Fruit fly (Drosophila melanogaster) whole organism, embryonic: Measurements from ENCODE around the gene Tom40.

ENCODE experiments used
- Ada2b ChIP-seq: fragments of 200-800 bp; sonication (Bioruptor generic); IDR thresholded peaks from 2 replicates; pipeline ENCODE4 v1.3.6; 2022; ENCODE audit warnings: missing biosample characterization, missing genetic modification characterization
- Antp ChIP-seq: fragments of 200-800 bp; sonication (Bioruptor generic); optimal IDR thresholded peaks from 3 replicates; lab custom pipeline; 2016; ENCODE audit warnings: missing biosample characterization, missing genetic modification characterization
- Awh ChIP-seq: fragments of 200-800 bp; sonication (Bioruptor generic); IDR thresholded peaks from 2 replicates; pipeline ENCODE4, ENCODE4 v1.3.6; 2022; ENCODE audit warnings: missing biosample characterization, missing genetic modification characterization
- Bdp1 ChIP-seq: fragments of 200-800 bp; sonication (Bioruptor generic); optimal IDR thresholded peaks from 3 replicates; lab custom pipeline; 2016; ENCODE audit warnings: missing biosample characterization, missing genetic modification characterization
- BtbVII ChIP-seq: fragments of 200-800 bp; sonication (Bioruptor generic); optimal IDR thresholded peaks from 3 replicates; lab custom pipeline; 2017; ENCODE audit warnings: missing biosample characterization, mild to moderate bottlenecking, missing genetic modification characterization
- CG10431 ChIP-seq: fragments of 200-800 bp; sonication (Bioruptor generic); optimal IDR thresholded peaks from 3 replicates; lab custom pipeline; 2018; ENCODE audit warnings: missing biosample characterization, mild to moderate bottlenecking, missing genetic modification characterization
- CG12071 ChIP-seq: fragments of 200-800 bp; sonication (Bioruptor generic); optimal IDR thresholded peaks from 3 replicates; lab custom pipeline; 2018; ENCODE audit warnings: missing biosample characterization, mild to moderate bottlenecking, missing genetic modification characterization
- CG12769 ChIP-seq: fragments of 200-800 bp; sonication (Bioruptor generic); optimal IDR thresholded peaks from 2 replicates; lab custom pipeline; 2019; ENCODE audit warnings: missing biosample characterization, mild to moderate bottlenecking, missing genetic modification characterization, moderate library complexity
- CG13123 ChIP-seq: fragments of 200-800 bp; sonication (Bioruptor generic); optimal IDR thresholded peaks from 2 replicates; lab custom pipeline; 2016; ENCODE audit warnings: missing biosample characterization, missing genetic modification characterization
- CG14014 ChIP-seq: fragments of 200-800 bp; sonication (Bioruptor generic); IDR thresholded peaks from 2 replicates; pipeline ENCODE4 v1.3.6; 2022; ENCODE audit warnings: missing biosample characterization, missing genetic modification characterization
- CG15269 ChIP-seq: fragments of 200-800 bp; sonication (Bioruptor generic); optimal IDR thresholded peaks from 2 replicates; lab custom pipeline; 2018; ENCODE audit warnings: missing biosample characterization, mild to moderate bottlenecking, missing genetic modification characterization, moderate library complexity
- CG15479 ChIP-seq: fragments of 200-800 bp; sonication (Bioruptor generic); optimal IDR thresholded peaks from 3 replicates; lab custom pipeline; 2019; ENCODE audit warnings: missing biosample characterization, mild to moderate bottlenecking, missing genetic modification characterization, moderate library complexity
- CG2202 ChIP-seq: fragments of 200-800 bp; sonication (Bioruptor generic); optimal IDR thresholded peaks from 2 replicates; lab custom pipeline; 2018; ENCODE audit warnings: missing biosample characterization, mild to moderate bottlenecking, missing genetic modification characterization
- CG2875 ChIP-seq: fragments of 200-800 bp; sonication (Bioruptor generic); optimal IDR thresholded peaks from 2 replicates; lab custom pipeline; 2017; ENCODE audit warnings: missing biosample characterization, mild to moderate bottlenecking, missing genetic modification characterization, missing genetic modification reagents
- CG31224 ChIP-seq: fragments of 200-800 bp; sonication (Bioruptor generic); IDR thresholded peaks from 2 replicates; pipeline ENCODE4 v1.3.6; 2022; ENCODE audit warnings: missing biosample characterization, missing genetic modification characterization
- CG31441 ChIP-seq: fragments of 200-800 bp; sonication (Bioruptor generic); IDR thresholded peaks from 2 replicates; pipeline ENCODE4 v1.3.6; 2022; ENCODE audit warnings: missing biosample characterization, missing genetic modification characterization
- CG4730 ChIP-seq: fragments of 200-800 bp; sonication (Bioruptor generic); IDR thresholded peaks from 2 replicates; pipeline ENCODE4 v1.3.6; 2022; ENCODE audit warnings: missing biosample characterization, missing genetic modification characterization
- CG6175 ChIP-seq: fragments of 200-800 bp; sonication (Bioruptor generic); IDR thresholded peaks from 3 replicates; pipeline ENCODE4 v1.3.6; 2022; ENCODE audit warnings: missing biosample characterization, missing genetic modification characterization
- CG7372 ChIP-seq: fragments of 200-800 bp; sonication (Bioruptor generic); IDR thresholded peaks from 2 replicates; pipeline ENCODE4 v1.3.6; 2022; ENCODE audit warnings: missing biosample characterization, missing genetic modification characterization
- CG7987 ChIP-seq: fragments of 200-800 bp; sonication (Bioruptor generic); optimal IDR thresholded peaks from 2 replicates; lab custom pipeline; 2018; ENCODE audit warnings: missing biosample characterization, mild to moderate bottlenecking, missing genetic modification characterization, moderate library complexity
- Deaf1 ChIP-seq: fragments of 200-800 bp; optimal IDR thresholded peaks from 3 replicates; lab custom pipeline; 2019; ENCODE audit warnings: missing biosample characterization, mild to moderate bottlenecking, missing genetic modification characterization, moderate library complexity
- Dfd ChIP-seq, 2 experiments: fragments of >200 bp; optimal IDR thresholded peaks; 2 replicates each; lab custom pipeline; 2017; ENCODE audit warnings: missing biosample characterization in 2 of 2, missing genetic modification characterization in 2 of 2
- Elba2 ChIP-seq: fragments of 200-800 bp; sonication (Bioruptor generic); optimal IDR thresholded peaks from 3 replicates; lab custom pipeline; 2016; ENCODE audit warnings: missing biosample characterization, missing genetic modification characterization
- Hmr ChIP-seq: fragments of 200-800 bp; sonication (Bioruptor generic); optimal IDR thresholded peaks from 3 replicates; lab custom pipeline; 2017; ENCODE audit warnings: mild to moderate bottlenecking, missing biosample characterization, missing genetic modification reagents, missing genetic modification characterization
- Hr3 ChIP-seq: fragments of 200-800 bp; sonication (Bioruptor generic); optimal IDR thresholded peaks from 3 replicates; lab custom pipeline; 2016; ENCODE audit warnings: missing biosample characterization, missing genetic modification characterization
- Optix ChIP-seq: fragments of 200-800 bp; sonication (Bioruptor generic); IDR thresholded peaks from 3 replicates; pipeline ENCODE4 v1.3.6; 2022; ENCODE audit warnings: missing biosample characterization, missing genetic modification characterization
- Pdp1 ChIP-seq, 2 experiments: fragments of 200-800 bp; sonication (Bioruptor generic); optimal IDR thresholded peaks; 3 replicates each; lab custom pipeline; 2016; ENCODE audit warnings: missing biosample characterization in 2 of 2, missing genetic modification characterization in 2 of 2, mild to moderate bottlenecking in 1 of 2, moderate library complexity in 1 of 2
- TFAM ChIP-seq: fragments of 200-800 bp; sonication (Bioruptor generic); optimal IDR thresholded peaks from 2 replicates; lab custom pipeline; 2017; ENCODE audit warnings: missing biosample characterization, missing genetic modification characterization, inconsistent platforms
- Trl ChIP-seq, 3 experiments: fragments of >200 bp in 2 of 3; fragments of 200-800 bp in 1 of 3; sonication (Bioruptor generic) in 1 of 3; optimal IDR thresholded peaks; 2 replicates in 1 of 3; 3 replicates in 2 of 3; lab custom pipeline; 2016 to 2017; ENCODE audit warnings: missing biosample characterization in 1 of 3, missing genetic modification characterization in 1 of 3
- Xbp1 ChIP-seq: fragments of 200-800 bp; sonication (Bioruptor generic); optimal IDR thresholded peaks from 3 replicates; lab custom pipeline; 2016; ENCODE audit warnings: missing biosample characterization, mild to moderate bottlenecking, missing genetic modification characterization
- ab ChIP-seq: fragments of 200-800 bp; sonication (Bioruptor generic); optimal IDR thresholded peaks from 2 replicates; lab custom pipeline; 2016; ENCODE audit warnings: missing biosample characterization, missing genetic modification characterization
- ac ChIP-seq: fragments of 200-800 bp; sonication (Bioruptor generic); optimal IDR thresholded peaks from 3 replicates; lab custom pipeline; 2017; ENCODE audit warnings: missing biosample characterization, mild to moderate bottlenecking, missing genetic modification characterization
- ato ChIP-seq: fragments of 200-800 bp; sonication (Bioruptor generic); IDR thresholded peaks from 2 replicates; pipeline ENCODE4 v1.3.6; 2022; ENCODE audit warnings: missing biosample characterization, missing genetic modification characterization; ENCODE audit not compliant: partially characterized antibody
- bowl ChIP-seq: fragments of 200-800 bp; sonication (Bioruptor generic); IDR thresholded peaks from 2 replicates; pipeline ENCODE4 v1.3.6; 2022; ENCODE audit warnings: missing biosample characterization, missing genetic modification characterization
- caup ChIP-seq: fragments of 200-800 bp; sonication (Bioruptor generic); optimal IDR thresholded peaks from 3 replicates; lab custom pipeline; 2017; ENCODE audit warnings: missing biosample characterization, mild to moderate bottlenecking, missing genetic modification characterization, moderate library complexity; ENCODE audit not compliant: severe bottlenecking
- dm ChIP-seq: fragments of 200-800 bp; sonication (Bioruptor generic); optimal IDR thresholded peaks from 3 replicates; lab custom pipeline; 2016; ENCODE audit warnings: missing biosample characterization, missing genetic modification characterization
- dpn ChIP-seq, 2 experiments: fragments of 200-800 bp; sonication (Bioruptor generic); optimal IDR thresholded peaks; 3 replicates each; lab custom pipeline; 2016; ENCODE audit warnings: missing biosample characterization in 2 of 2, missing genetic modification characterization in 2 of 2
- fd64A ChIP-seq: fragments of 200-800 bp; sonication (Bioruptor generic); optimal IDR thresholded peaks from 3 replicates; lab custom pipeline; 2018; ENCODE audit warnings: missing biosample characterization, mild to moderate bottlenecking, missing genetic modification characterization
- kah ChIP-seq: fragments of 200-800 bp; sonication (Bioruptor generic); optimal IDR thresholded peaks from 2 replicates; lab custom pipeline; 2018; ENCODE audit warnings: missing biosample characterization, mild to moderate bottlenecking, missing genetic modification characterization
- knrl ChIP-seq: fragments of 200-800 bp; sonication (Bioruptor generic); IDR thresholded peaks from 3 replicates; pipeline ENCODE4 v1.3.6; 2022; ENCODE audit warnings: missing biosample characterization, missing genetic modification characterization; ENCODE audit not compliant: partially characterized antibody
- lmd ChIP-seq: fragments of 200-800 bp; sonication (Bioruptor generic); IDR thresholded peaks from 2 replicates; pipeline ENCODE4 v1.3.6; 2022; ENCODE audit warnings: missing biosample characterization, missing genetic modification characterization
- mam ChIP-seq: fragments of 200-800 bp; sonication (Bioruptor generic); optimal IDR thresholded peaks from 3 replicates; lab custom pipeline; 2016; ENCODE audit warnings: missing biosample characterization, missing genetic modification characterization
- org-1 ChIP-seq: fragments of 200-800 bp; sonication (Bioruptor generic); optimal IDR thresholded peaks from 2 replicates; lab custom pipeline; 2017; ENCODE audit warnings: missing biosample characterization, missing genetic modification characterization
- p53 ChIP-seq: fragments of 200-800 bp; sonication (Bioruptor generic); optimal IDR thresholded peaks from 2 replicates; lab custom pipeline; 2016; ENCODE audit warnings: missing biosample characterization, missing genetic modification characterization
- sima ChIP-seq: fragments of 200-800 bp; sonication (Bioruptor generic); optimal IDR thresholded peaks from 2 replicates; lab custom pipeline; 2016; ENCODE audit warnings: missing biosample characterization, missing genetic modification characterization
- vnd ChIP-seq: fragments of 200-800 bp; sonication (Bioruptor generic); IDR thresholded peaks from 3 replicates; pipeline ENCODE4 v1.3.6; 2022; ENCODE audit warnings: missing biosample characterization, missing genetic modification characterization; ENCODE audit not compliant: partially characterized antibody
- wek ChIP-seq: fragments of 200-800 bp; sonication (Bioruptor generic); optimal IDR thresholded peaks from 3 replicates; lab custom pipeline; 2018; ENCODE audit warnings: missing biosample characterization, mild to moderate bottlenecking, missing genetic modification characterization, moderate library complexity
- yki ChIP-seq: fragments of >200 bp; optimal IDR thresholded peaks from 3 replicates; lab custom pipeline; 2018

Gene Tom40

DNA sequence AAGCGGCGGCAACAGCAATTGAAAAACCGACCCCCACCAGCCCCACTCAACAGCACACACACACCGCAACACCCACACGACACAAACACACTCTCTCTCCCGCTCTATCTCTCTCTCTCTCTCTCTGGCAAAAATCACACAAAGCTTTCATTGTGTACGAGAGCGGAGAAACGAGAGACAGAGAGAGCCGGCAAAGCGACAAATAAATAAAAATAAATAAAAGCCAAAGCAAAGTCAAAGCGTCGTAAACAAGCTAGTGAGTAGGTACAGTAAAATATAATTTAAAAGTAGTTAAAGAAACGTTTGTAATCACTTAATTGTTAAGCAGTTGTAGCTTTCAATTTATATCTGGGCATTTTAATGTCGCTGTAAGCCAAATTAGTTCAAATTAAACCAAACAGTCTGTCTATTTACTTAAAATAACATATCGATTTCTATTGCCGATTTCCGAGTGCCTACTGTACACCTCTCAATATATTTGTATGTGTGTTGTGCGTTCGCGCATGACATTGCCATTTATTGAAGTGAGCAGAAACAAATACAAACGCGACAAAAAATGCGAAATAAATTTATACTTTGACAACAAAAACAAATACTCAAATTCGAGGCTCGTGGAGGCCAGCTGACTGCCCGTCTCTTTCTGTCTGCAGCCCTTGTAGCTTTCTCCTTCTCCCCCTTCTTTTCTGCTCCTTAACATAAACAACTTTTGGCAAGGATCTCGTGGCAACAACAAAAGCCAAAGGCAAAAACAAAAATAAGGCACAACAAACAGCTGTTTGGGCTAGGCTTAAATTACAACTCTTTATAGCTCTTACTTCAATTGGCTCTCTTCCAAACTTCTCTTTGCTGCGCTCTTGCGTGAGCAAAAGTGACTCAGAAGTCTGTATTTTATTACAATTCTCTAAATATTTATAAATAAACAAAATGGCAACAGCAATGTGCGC is 39.7 kb upstream of the Tom40 start (continued):
- TF ChIP-seq Elba2 (GFP tag; lab: Kevin White, UChicago) (no peak), Ada2b (GFP tag; lab: Robert Waterston, UW) (peak; percentile 94), CG31441 (peak; percentile 85), kah (peak; percentile 71), BtbVII (GFP tag; lab: Kevin White, UChicago) (peak; percentile 96), CG7987 (GFP tag; lab: Kevin White, UChicago) (peak; percentile 40), Pdp1 (GFP tag; optimal IDR thresholded peaks at IDR 0.05; lab: Kevin White, UChicago) (peak; percentile 78 to 84), CG15269 (tag; lab: Kevin White, UChicago) (peak; percentile 96), Deaf1 (tag; lab: Kevin White, UChicago) (peak; percentile 76), CG2875 (GFP tag; lab: Kevin White, UChicago) (peak; percentile 70), CG12071 (peak; percentile 91), CG7372 (GFP tag; lab: Robert Waterston, UW) (peak; percentile 94), Trl (optimal IDR thresholded peaks at IDR 0.05; lab: Kevin White, UChicago) (peak; percentile 90 to 98), Trl (GFP tag; optimal IDR thresholded peaks at IDR 0.05; lab: Kevin White, UChicago) (peak; percentile 74), ab (GFP tag; lab: Kevin White, UChicago) (peak; percentile 74), Xbp1 (GFP tag; lab: Kevin White, UChicago) (peak; percentile 86), CG13123 (GFP tag; lab: Kevin White, UChicago) (peak; percentile 36), sima (GFP tag; lab: Kevin White, UChicago) (peak; percentile 21), lmd (GFP tag; lab: Robert Waterston, UW) (peak; percentile 89), p53 (GFP tag; lab: Kevin White, UChicago) (peak; percentile 60), dm (GFP tag; lab: Kevin White, UChicago) (peak; percentile 54), Antp (GFP tag; lab: Kevin White, UChicago) (peak; percentile 79), dpn (GFP tag; optimal IDR thresholded peaks at IDR 0.05; lab: Kevin White, UChicago) (peak; percentile 90 to 91), Hr3 (GFP tag; lab: Kevin White, UChicago) (peak; percentile 77), Hmr (GFP tag; lab: Kevin White, UChicago) (peak; percentile 97), caup (GFP tag; lab: Kevin White, UChicago) (peak; percentile 95), Optix (peak; percentile 48; the same call in 2 of the 3 replicates), Bdp1 (GFP tag; lab: Kevin White, UChicago) (peak; percentile 30), CG14014 (GFP tag; lab: Robert Waterston, UW) (peak; percentile 95), CG2202 (peak; percentile 40), TFAM (GFP tag; lab: Kevin White, UChicago) (no peak), CG4730 (GFP tag; lab: Robert Waterston, UW) (peak; percentile 75), CG6175 (GFP tag; lab: Robert Waterston, UW) (peak; percentile 55; the same call in 1 of the 3 replicates), CG10431 (GFP tag; lab: Kevin White, UChicago) (peak; percentile 60), bowl (GFP tag; lab: Robert Waterston, UW) (peak; percentile 47; the same call in 1 of the 2 replicates), CG12769 (tag; lab: Kevin White, UChicago) (peak; percentile 94), vnd (GFP tag; lab: Robert Waterston, UW) (no peak), fd64A (peak; percentile 54), yki (peak; percentile 56), ato (GFP tag; lab: Robert Waterston, UW) (no peak), org-1 (GFP tag; lab: Kevin White, UChicago) (peak; percentile 90), CG15479 (GFP tag; lab: Kevin White, UChicago) (no peak), wek (GFP tag; lab: Kevin White, UChicago) (no peak), Dfd (GFP tag; optimal IDR thresholded peaks at IDR 0.05; lab: Kevin White, UChicago) (peak in 1 of 2 experiments; percentile 80), CG31224 (GFP tag; lab: Robert Waterston, UW) (peak; percentile 85), ac (GFP tag; lab: Kevin White, UChicago) (no peak), knrl (GFP tag; lab: Robert Waterston, UW) (no peak), Awh (GFP tag; lab: Robert Waterston, UW) (peak; percentile 53; the same call in 1 of the 2 replicates), mam (GFP tag; lab: Kevin White, UChicago) (peak; percentile 93)
